Worm (Caenorhabditis elegans) whole organism, late embryonic: ENCODE results near the gene T25E12.6.

Source experiments
- ama-1 ChIP-seq: fragments of 150-350 bp; optimal IDR thresholded peaks from 2 replicates; lab custom pipeline; 2014
- ceh-18 ChIP-seq: sonication (generic microtip); optimal IDR thresholded peaks from 2 replicates; lab custom pipeline; 2016; ENCODE audit warnings: missing genetic modification characterization, missing compliant biosample characterization
- ceh-45 ChIP-seq: fragments of 200-800 bp; sonication (Bioruptor generic); IDR thresholded peaks from 2 replicates; pipeline ENCODE4 v1.3.6; 2022; ENCODE audit warnings: missing genetic modification reagents, missing genetic modification characterization, missing compliant biosample characterization
- ceh-9 ChIP-seq: sonication (generic microtip); optimal IDR thresholded peaks from 2 replicates; lab custom pipeline; 2016; ENCODE audit warnings: mild to moderate bottlenecking, missing genetic modification characterization, inconsistent platforms, missing compliant biosample characterization
- dmd-4 ChIP-seq: sonication (generic microtip); optimal IDR thresholded peaks from 2 replicates; lab custom pipeline; 2016; ENCODE audit warnings: borderline replicate concordance, missing genetic modification characterization, missing compliant biosample characterization
- elt-2 ChIP-seq: sonication (generic microtip); optimal IDR thresholded peaks from 2 replicates; lab custom pipeline; 2016; ENCODE audit warnings: missing genetic modification reagents, missing genetic modification characterization, missing compliant biosample characterization
- fkh-10 ChIP-seq: fragments of 150-350 bp; optimal IDR thresholded peaks from 2 replicates; lab custom pipeline; 2014; ENCODE audit warnings: missing biosample characterization, missing genetic modification reagents, missing genetic modification characterization
- hlh-15 ChIP-seq: sonication (generic microtip); optimal IDR thresholded peaks from 2 replicates; lab custom pipeline; 2016; ENCODE audit warnings: missing genetic modification characterization, missing compliant biosample characterization
- nfya-1 ChIP-seq: sonication (generic microtip); optimal IDR thresholded peaks from 2 replicates; lab custom pipeline; 2017; ENCODE audit warnings: missing genetic modification characterization, mild to moderate bottlenecking, missing compliant biosample characterization, antibody characterized with exemption, moderate library complexity
- pha-4 ChIP-seq: fragments of 150-350 bp; optimal IDR thresholded peaks from 2 replicates; lab custom pipeline; 2018; ENCODE audit warnings: missing biosample characterization, missing genetic modification reagents, missing genetic modification characterization
- tbx-2 ChIP-seq: sonication (generic microtip); optimal IDR thresholded peaks from 2 replicates; lab custom pipeline; 2016; ENCODE audit warnings: missing genetic modification characterization, missing compliant biosample characterization

DNA sequence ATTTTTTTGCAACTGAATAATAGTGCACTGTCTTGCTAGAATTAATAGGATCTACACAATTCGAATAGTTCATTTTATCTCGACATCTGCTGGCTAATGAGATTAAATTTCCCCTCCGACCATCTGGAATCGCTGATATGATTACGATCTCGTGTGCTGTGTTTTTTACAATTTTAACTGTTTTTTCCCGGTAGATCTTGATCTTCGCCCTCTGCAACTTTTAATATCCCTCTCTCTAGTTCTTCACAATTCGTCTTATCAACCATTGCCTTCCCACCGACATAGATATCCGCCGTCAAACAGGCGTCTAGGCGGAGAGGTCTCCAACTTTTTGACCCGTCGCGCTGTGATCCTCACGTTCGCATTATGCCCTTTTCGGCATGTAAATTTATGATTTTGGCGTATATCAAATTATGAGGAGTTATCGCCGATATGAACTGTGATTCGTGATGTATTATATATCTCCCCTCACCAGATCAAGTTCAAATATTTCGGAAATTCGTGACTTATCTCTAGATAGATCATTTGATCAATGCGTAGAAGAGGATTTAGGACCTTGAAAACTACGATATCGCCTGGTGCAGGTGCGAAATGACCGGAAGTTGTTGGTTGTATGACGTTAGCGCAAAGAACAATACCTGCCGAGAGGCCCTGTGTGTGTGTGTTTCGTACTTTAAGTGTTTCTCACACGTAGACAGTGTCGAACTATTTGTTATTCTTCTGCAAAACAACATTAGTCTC is 36.5 kb downstream of the T25E12.6 start:
- TF ChIP-seq fkh-10 (GFP tag; lab: Kevin White, UChicago) (no peak), pha-4 (no peak), ceh-9 (tag; lab: Kevin White, UChicago) (no peak), ama-1 (lab: Kevin White, UChicago) (no peak), ceh-18 (tag; lab: Kevin White, UChicago) (no peak), tbx-2 (tag; lab: Kevin White, UChicago) (no peak), hlh-15 (tag; lab: Kevin White, UChicago) (no peak), elt-2 (no peak), nfya-1 (no peak), dmd-4 (tag; lab: Kevin White, UChicago) (no peak), ceh-45 (GFP tag; lab: Robert Waterston, UW) (no peak)
